Fruit fly (Drosophila melanogaster): ENCODE data around the gene CG3407.

Gene CG3407

dm6 chr2L:3789290-3790067, 23.7 kb downstream of the CG3407 start (continued):
- TF ChIP-seq Doc2 (GFP tag; IDR thresholded peaks at IDR 0.05), result no peak
- TF ChIP-seq kni (GFP tag; optimal IDR thresholded peaks at IDR 0.05), result peak; percentile 78
- no peak for TF ChIP-seq hkb (optimal IDR thresholded peaks at IDR 0.05)
- TF ChIP-seq hkb (GFP tag; IDR thresholded peaks at IDR 0.05), result peak; percentile 89
- TF ChIP-seq CG10321 (GFP tag; IDR thresholded peaks at IDR 0.05), result no peak
- 0 out of 2 replicates have a peak, but pooled peaks have one; percentile 15 for TF ChIP-seq danr (GFP tag; IDR thresholded peaks at IDR 0.05)
- TF ChIP-seq dmrt11E (tag; optimal IDR thresholded peaks at IDR 0.05), result peak; percentile 82
- TF ChIP-seq scrt (GFP tag; optimal IDR thresholded peaks at IDR 0.05), result peak; percentile 21
- peak; percentile 43 for TF ChIP-seq Sry-β (GFP tag; optimal IDR thresholded peaks at IDR 0.05)
- 0 out of 2 replicates have a peak, but pooled peaks have one; percentile 7 for TF ChIP-seq seq (GFP tag; IDR thresholded peaks at IDR 0.05)
- TF ChIP-seq CG11085 (GFP tag; IDR thresholded peaks at IDR 0.05), result peak; percentile 65
- peak; percentile 89 for TF ChIP-seq D19A (tag; optimal IDR thresholded peaks at IDR 0.05)
- peak; percentile 83 for TF ChIP-seq ttk (GFP tag; IDR thresholded peaks at IDR 0.05)
- no peak for TF ChIP-seq Atf3 (GFP tag; optimal IDR thresholded peaks at IDR 0.05)
- TF ChIP-seq CkIIα-i1 (GFP tag; IDR thresholded peaks at IDR 0.05), result no peak
- no peak for TF ChIP-seq slou (GFP tag; optimal IDR thresholded peaks at IDR 0.05)
- TF ChIP-seq CG15696 (tag; optimal IDR thresholded peaks at IDR 0.05), result peak; percentile 27
- no peak for TF ChIP-seq CG15011 (GFP tag; optimal IDR thresholded peaks at IDR 0.05)
- TF ChIP-seq dpn (GFP tag; optimal IDR thresholded peaks at IDR 0.05), result peak in 1 of 2 experiments; percentile 72
- no peak for TF ChIP-seq sna (GFP tag; IDR thresholded peaks at IDR 0.05; ENCODE audit: partially characterized antibody)
- peak; percentile 54 for TF ChIP-seq BtbVII (GFP tag; optimal IDR thresholded peaks at IDR 0.05)
- no peak for TF ChIP-seq tll (GFP tag; optimal IDR thresholded peaks at IDR 0.05)
- TF ChIP-seq sim (GFP tag; IDR thresholded peaks at IDR 0.05), result peak; percentile 79
- TF ChIP-seq so (GFP tag; IDR thresholded peaks at IDR 0.05), result peak; percentile 67
- TF ChIP-seq CG1529 (GFP tag; optimal IDR thresholded peaks at IDR 0.05), result peak; percentile 91
- TF ChIP-seq CG8478 (optimal IDR thresholded peaks at IDR 0.05), result peak; percentile 16
- no peak for TF ChIP-seq NK7.1 (GFP tag; optimal IDR thresholded peaks at IDR 0.05)
- TF ChIP-seq CG13424 (tag; optimal IDR thresholded peaks at IDR 0.05), result peak; percentile 85
- peak; percentile 68 for TF ChIP-seq tin (GFP tag; optimal IDR thresholded peaks at IDR 0.05)
- no peak for TF ChIP-seq nerfin-2 (GFP tag; IDR thresholded peaks at IDR 0.05; ENCODE audit: partially characterized antibody)
- peak; percentile 77 for TF ChIP-seq wor (GFP tag; IDR thresholded peaks at IDR 0.05)
- TF ChIP-seq ab (GFP tag; optimal IDR thresholded peaks at IDR 0.05), result no peak
- peak; percentile 70 for TF ChIP-seq CG6272 (GFP tag; IDR thresholded peaks at IDR 0.05)
- TF ChIP-seq CG1602 (GFP tag; optimal IDR thresholded peaks at IDR 0.05), result peak; percentile 80
- peak; percentile 52; the same call in 1 of the 3 replicates for TF ChIP-seq CG11560 (tag; IDR thresholded peaks at IDR 0.05)
- TF ChIP-seq CG4707 (GFP tag; optimal IDR thresholded peaks at IDR 0.05), result peak; percentile 88
- peak; percentile 89 for TF ChIP-seq CG17359 (tag; optimal IDR thresholded peaks at IDR 0.05)
- no peak for TF ChIP-seq B-H2 (GFP tag; optimal IDR thresholded peaks at IDR 0.05)
- TF ChIP-seq mam (GFP tag; optimal IDR thresholded peaks at IDR 0.05), result no peak
- TF ChIP-seq Hey (tag; optimal IDR thresholded peaks at IDR 0.05), result no peak
- TF ChIP-seq twi (tag; optimal IDR thresholded peaks at IDR 0.05), result peak; percentile 73
- TF ChIP-seq Fer2 (tag; optimal IDR thresholded peaks at IDR 0.05), result no peak
- TF ChIP-seq CG13287 (GFP tag; IDR thresholded peaks at IDR 0.05; ENCODE audit: partially characterized antibody), result no peak
- no peak for TF ChIP-seq CG33213 (GFP tag; optimal IDR thresholded peaks at IDR 0.05)
- TF ChIP-seq z (GFP tag; IDR thresholded peaks at IDR 0.05), result no peak; the same call in 2 of the 3 replicates
- TF ChIP-seq CG16815 (GFP tag; optimal IDR thresholded peaks at IDR 0.05), result peak; percentile 61
- no peak for TF ChIP-seq CG11398 (GFP tag; optimal IDR thresholded peaks at IDR 0.05)
- no peak for TF ChIP-seq chn (GFP tag; optimal IDR thresholded peaks at IDR 0.05)
- peak in 1 of 2 experiments; percentile 11 for TF ChIP-seq crp (GFP tag; optimal IDR thresholded peaks at IDR 0.05)

Measured in whole organism, embryonic.